Fruit fly (Drosophila melanogaster) whole organism, embryonic: ENCODE results near the gene CG15878.

Source experiments
- Ada2b ChIP-seq: fragments of 200-800 bp; sonication (Bioruptor generic); IDR thresholded peaks from 2 replicates; pipeline ENCODE4 v1.3.6; 2022; ENCODE audit warnings: missing biosample characterization, missing genetic modification characterization
- Aef1 ChIP-seq: fragments of 200-800 bp; sonication (Bioruptor generic); IDR thresholded peaks from 3 replicates; pipeline ENCODE4 v1.3.6; 2022; ENCODE audit warnings: missing biosample characterization, missing genetic modification characterization
- CG10366 ChIP-seq: fragments of 200-800 bp; sonication (Bioruptor generic); IDR thresholded peaks from 2 replicates; pipeline ENCODE4 v1.3.6; 2022; ENCODE audit warnings: missing biosample characterization, missing genetic modification characterization
- CG12236 ChIP-seq: fragments of 200-800 bp; sonication (Bioruptor generic); optimal IDR thresholded peaks from 2 replicates; lab custom pipeline; 2016; ENCODE audit warnings: missing biosample characterization, missing genetic modification characterization
- CG12659 ChIP-seq: fragments of 200-800 bp; sonication (Bioruptor generic); optimal IDR thresholded peaks from 3 replicates; lab custom pipeline; 2017; ENCODE audit warnings: mild to moderate bottlenecking, missing biosample characterization, missing genetic modification reagents, missing genetic modification characterization
- CG13424 ChIP-seq: fragments of 200-800 bp; sonication (Bioruptor generic); optimal IDR thresholded peaks from 2 replicates; lab custom pipeline; 2019; ENCODE audit warnings: missing biosample characterization, mild to moderate bottlenecking, missing genetic modification characterization, moderate library complexity
- CG13775 ChIP-seq: fragments of 200-800 bp; sonication (Bioruptor generic); optimal IDR thresholded peaks from 3 replicates; lab custom pipeline; 2017; ENCODE audit warnings: missing biosample characterization, mild to moderate bottlenecking, missing genetic modification characterization
- CG14860 ChIP-seq: fragments of 200-800 bp; sonication (Bioruptor generic); IDR thresholded peaks from 3 replicates; pipeline ENCODE4 v1.3.6; 2022; ENCODE audit warnings: missing biosample characterization, missing genetic modification characterization; ENCODE audit not compliant: partially characterized antibody
- CG1603 ChIP-seq: fragments of 200-800 bp; sonication (Bioruptor generic); optimal IDR thresholded peaks from 2 replicates; lab custom pipeline; 2019; ENCODE audit warnings: missing biosample characterization, mild to moderate bottlenecking, missing genetic modification characterization, moderate library complexity
- CG1792 ChIP-seq: fragments of 200-800 bp; sonication (Bioruptor generic); optimal IDR thresholded peaks from 2 replicates; lab custom pipeline; 2016; ENCODE audit warnings: missing biosample characterization, missing genetic modification characterization
- CG2712 ChIP-seq: fragments of 200-800 bp; optimal IDR thresholded peaks from 3 replicates; lab custom pipeline; 2019; ENCODE audit warnings: missing biosample characterization, mild to moderate bottlenecking, missing genetic modification characterization, moderate library complexity
- CG30020 ChIP-seq: fragments of 200-800 bp; optimal IDR thresholded peaks from 2 replicates; lab custom pipeline; 2019; ENCODE audit warnings: missing biosample characterization, mild to moderate bottlenecking, missing genetic modification characterization, moderate library complexity
- CG31441 ChIP-seq: fragments of 200-800 bp; sonication (Bioruptor generic); IDR thresholded peaks from 2 replicates; pipeline ENCODE4 v1.3.6; 2022; ENCODE audit warnings: missing biosample characterization, missing genetic modification characterization
- CG32767 ChIP-seq: fragments of 200-800 bp; sonication (Bioruptor generic); IDR thresholded peaks from 2 replicates; pipeline ENCODE4 v1.3.6; 2022; ENCODE audit warnings: missing biosample characterization, missing genetic modification characterization
- CG3281 ChIP-seq: fragments of 200-800 bp; sonication (Bioruptor generic); optimal IDR thresholded peaks from 3 replicates; lab custom pipeline; 2017; ENCODE audit warnings: missing biosample characterization, mild to moderate bottlenecking, missing genetic modification characterization
- CG4282 ChIP-seq: fragments of 200-800 bp; sonication (Bioruptor generic); optimal IDR thresholded peaks from 2 replicates; lab custom pipeline; 2016; ENCODE audit warnings: missing biosample characterization, missing genetic modification characterization
- CG4404 ChIP-seq: fragments of 200-800 bp; sonication (Bioruptor generic); IDR thresholded peaks from 2 replicates; pipeline ENCODE4 v1.3.6; 2022; ENCODE audit warnings: missing biosample characterization, missing genetic modification characterization
- CG4820 ChIP-seq: fragments of 200-800 bp; sonication (Bioruptor generic); optimal IDR thresholded peaks from 3 replicates; lab custom pipeline; 2016; ENCODE audit warnings: missing biosample characterization, missing genetic modification characterization
- CG6654 ChIP-seq: fragments of 200-800 bp; sonication (Bioruptor generic); optimal IDR thresholded peaks from 2 replicates; lab custom pipeline; 2017; ENCODE audit warnings: missing biosample characterization, mild to moderate bottlenecking, missing genetic modification characterization
- CG7786 ChIP-seq: fragments of 200-800 bp; sonication (Bioruptor generic); optimal IDR thresholded peaks from 2 replicates; lab custom pipeline; 2016; ENCODE audit warnings: missing biosample characterization, missing genetic modification characterization
- CG8281 ChIP-seq: fragments of 200-800 bp; sonication (Bioruptor generic); optimal IDR thresholded peaks from 2 replicates; lab custom pipeline; 2018; ENCODE audit warnings: missing biosample characterization, mild to moderate bottlenecking, missing genetic modification characterization, moderate library complexity
- Camta ChIP-seq: fragments of 200-800 bp; sonication (Bioruptor generic); optimal IDR thresholded peaks from 2 replicates; lab custom pipeline; 2016; ENCODE audit warnings: missing biosample characterization, missing genetic modification characterization
- Drgx ChIP-seq: fragments of 200-800 bp; sonication (Bioruptor generic); IDR thresholded peaks from 2 replicates; pipeline ENCODE4 v1.3.6; 2022; ENCODE audit warnings: missing biosample characterization, missing genetic modification characterization
- Hr39 ChIP-seq: fragments of >200 bp; optimal IDR thresholded peaks from 2 replicates; lab custom pipeline; 2017
- NC2α ChIP-seq: fragments of 200-800 bp; sonication (Bioruptor generic); optimal IDR thresholded peaks from 2 replicates; lab custom pipeline; 2016; ENCODE audit warnings: missing biosample characterization, missing genetic modification characterization
- Sox100B ChIP-seq: fragments of 200-800 bp; sonication (Bioruptor generic); optimal IDR thresholded peaks from 3 replicates; lab custom pipeline; 2018; ENCODE audit warnings: missing biosample characterization, mild to moderate bottlenecking, missing genetic modification characterization
- TFAM ChIP-seq: fragments of 200-800 bp; sonication (Bioruptor generic); optimal IDR thresholded peaks from 2 replicates; lab custom pipeline; 2017; ENCODE audit warnings: missing biosample characterization, missing genetic modification characterization, inconsistent platforms
- Xrp1 ChIP-seq: fragments of 200-800 bp; sonication (Bioruptor generic); IDR thresholded peaks from 2 replicates; pipeline ENCODE4 v1.3.6; 2022; ENCODE audit warnings: missing biosample characterization, missing genetic modification characterization
- YL-1 ChIP-seq: fragments of 200-800 bp; sonication (Bioruptor generic); optimal IDR thresholded peaks from 3 replicates; lab custom pipeline; 2017; ENCODE audit warnings: missing biosample characterization, mild to moderate bottlenecking, missing genetic modification characterization
- ab ChIP-seq: fragments of 200-800 bp; sonication (Bioruptor generic); optimal IDR thresholded peaks from 2 replicates; lab custom pipeline; 2016; ENCODE audit warnings: missing biosample characterization, missing genetic modification characterization
- aop ChIP-seq: fragments of 200-800 bp; sonication (Bioruptor generic); IDR thresholded peaks from 2 replicates; pipeline ENCODE4 v1.3.6; 2022; ENCODE audit warnings: missing biosample characterization, missing genetic modification characterization
- ara ChIP-seq: fragments of 200-800 bp; sonication (Bioruptor generic); IDR thresholded peaks from 2 replicates; pipeline ENCODE4 v1.3.6; 2022; ENCODE audit warnings: missing biosample characterization, missing genetic modification characterization
- bab2 ChIP-seq: fragments of 200-800 bp; sonication (Bioruptor generic); optimal IDR thresholded peaks from 2 replicates; lab custom pipeline; 2016; ENCODE audit warnings: missing biosample characterization, missing genetic modification characterization
- cad ChIP-seq: fragments of >200 bp; optimal IDR thresholded peaks from 2 replicates; lab custom pipeline; 2017; ENCODE audit warnings: missing biosample characterization, missing genetic modification characterization
- crc ChIP-seq: fragments of 200-800 bp; sonication (Bioruptor generic); optimal IDR thresholded peaks from 2 replicates; lab custom pipeline; 2016; ENCODE audit warnings: missing biosample characterization, missing genetic modification characterization
- danr ChIP-seq: fragments of 200-800 bp; sonication (Bioruptor generic); IDR thresholded peaks from 2 replicates; pipeline ENCODE4 v1.3.6; 2022; ENCODE audit warnings: missing biosample characterization, missing genetic modification characterization
- ftz-f1 ChIP-seq: fragments of 200-800 bp; sonication (Bioruptor generic); optimal IDR thresholded peaks from 2 replicates; lab custom pipeline; 2016; ENCODE audit warnings: missing biosample characterization, missing genetic modification characterization
- gce ChIP-seq: fragments of 200-800 bp; sonication (Bioruptor generic); IDR thresholded peaks from 3 replicates; pipeline ENCODE4 v1.3.6; 2022; ENCODE audit warnings: missing biosample characterization, missing genetic modification characterization
- her ChIP-seq: fragments of 200-800 bp; sonication (Bioruptor generic); optimal IDR thresholded peaks from 2 replicates; lab custom pipeline; 2016; ENCODE audit warnings: missing biosample characterization, missing genetic modification characterization
- insv ChIP-seq, 2 experiments: fragments of 200-800 bp; sonication (Bioruptor generic); optimal IDR thresholded peaks; 3 replicates each; lab custom pipeline; 2016 to 2018; ENCODE audit warnings: missing biosample characterization in 2 of 2, missing genetic modification characterization in 2 of 2
- kah ChIP-seq: fragments of 200-800 bp; sonication (Bioruptor generic); optimal IDR thresholded peaks from 2 replicates; lab custom pipeline; 2018; ENCODE audit warnings: missing biosample characterization, mild to moderate bottlenecking, missing genetic modification characterization
- kay ChIP-seq: fragments of 200-800 bp; sonication (Bioruptor generic); optimal IDR thresholded peaks from 2 replicates; lab custom pipeline; 2016; ENCODE audit warnings: missing biosample characterization, missing genetic modification characterization
- nom ChIP-seq: fragments of 200-800 bp; sonication (Bioruptor generic); optimal IDR thresholded peaks from 2 replicates; lab custom pipeline; 2017; ENCODE audit warnings: missing biosample characterization, missing genetic modification characterization, mild to moderate bottlenecking, moderate library complexity, missing genetic modification reagents
- org-1 ChIP-seq: fragments of 200-800 bp; sonication (Bioruptor generic); optimal IDR thresholded peaks from 2 replicates; lab custom pipeline; 2017; ENCODE audit warnings: missing biosample characterization, missing genetic modification characterization
- otp ChIP-seq: fragments of 200-800 bp; sonication (Bioruptor generic); IDR thresholded peaks from 3 replicates; pipeline ENCODE4, ENCODE4 v1.3.6; 2022; ENCODE audit warnings: missing biosample characterization, missing genetic modification characterization
- pan ChIP-seq, 4 experiments: fragments of >200 bp in 3 of 4; fragments of 200-800 bp in 1 of 4; sonication (Bioruptor generic) in 1 of 4; optimal IDR thresholded peaks in 3 of 4; IDR thresholded peaks in 1 of 4; 2 replicates each; pipeline versions ENCODE4 v1.3.6 to Lab custom; 2017 to 2022; ENCODE audit warnings: missing biosample characterization in 2 of 4, missing genetic modification characterization in 2 of 4, mixed read lengths in 1 of 4
- sc ChIP-seq, 3 experiments: fragments of >200 bp in 2 of 3; fragments of 200-800 bp in 1 of 3; sonication (Bioruptor generic) in 1 of 3; optimal IDR thresholded peaks; 2 replicates in 2 of 3; 3 replicates in 1 of 3; lab custom pipeline; 2017; ENCODE audit warnings: mild to moderate bottlenecking in 1 of 3, missing biosample characterization in 1 of 3, missing genetic modification characterization in 1 of 3, missing genetic modification reagents in 1 of 3
- sim ChIP-seq: fragments of 200-800 bp; sonication (Bioruptor generic); IDR thresholded peaks from 2 replicates; pipeline ENCODE4 v1.3.6; 2022; ENCODE audit warnings: missing biosample characterization, missing genetic modification characterization
- sna ChIP-seq: fragments of 200-800 bp; sonication (Bioruptor generic); IDR thresholded peaks from 2 replicates; pipeline ENCODE4 v1.3.6; 2022; ENCODE audit warnings: missing biosample characterization, missing genetic modification characterization; ENCODE audit not compliant: partially characterized antibody
- tll ChIP-seq, 2 experiments: fragments of 200-800 bp in 1 of 2; fragments of >200 bp in 1 of 2; sonication (Bioruptor generic) in 1 of 2; optimal IDR thresholded peaks; 2 replicates each; lab custom pipeline; 2017 to 2019; ENCODE audit warnings: missing biosample characterization in 2 of 2, missing genetic modification characterization in 2 of 2, mild to moderate bottlenecking in 1 of 2, moderate library complexity in 1 of 2

CG15878 gene

dm6 chr3L:2257412-2257862 lies 45.1 kb upstream of the CG15878 start, which contains the start of the genes CG1275 and Elp5 (continued):
- no peak for TF ChIP-seq pan (optimal IDR thresholded peaks at IDR 0.05; lab: Kevin White, UChicago)
- peak in 1 of 2 experiments; percentile 100 for TF ChIP-seq pan (GFP tag; optimal IDR thresholded peaks at IDR 0.05 in 1 of 2, IDR thresholded peaks at IDR 0.05 in 1 of 2)
- TF ChIP-seq Camta = peak; percentile 95
- TF ChIP-seq CG3281 (GFP tag; lab: Kevin White, UChicago) = peak; percentile 96
- peak; percentile 94 for TF ChIP-seq CG4820
- TF ChIP-seq CG6654 (GFP tag; lab: Kevin White, UChicago) = peak; percentile 84
- TF ChIP-seq CG4404 (GFP tag; lab: Robert Waterston, UW) = peak; percentile 98
- 0 out of 2 replicates have a peak, but pooled peaks have one; percentile 30 for TF ChIP-seq sna (GFP tag; lab: Robert Waterston, UW)
- peak; percentile 93 for TF ChIP-seq crc
- peak; percentile 99 for TF ChIP-seq ara (GFP tag; lab: Robert Waterston, UW)
- TF ChIP-seq CG12659 (GFP tag; lab: Kevin White, UChicago) = peak; percentile 99
- TF ChIP-seq CG31441 (GFP tag; lab: Robert Waterston, UW) = peak; percentile 99
- TF ChIP-seq CG13775 = peak; percentile 97
- TF ChIP-seq aop (GFP tag; lab: Robert Waterston, UW) = peak; percentile 98
- TF ChIP-seq CG1603 = peak; percentile 98
- TF ChIP-seq CG32767 (GFP tag; lab: Robert Waterston, UW) = peak; percentile 99
- TF ChIP-seq gce = peak; percentile 99
- peak; percentile 90 for TF ChIP-seq CG12236 (GFP tag; lab: Kevin White, UChicago)
- peak; percentile 99 for TF ChIP-seq Aef1 (GFP tag; lab: Robert Waterston, UW)
- TF ChIP-seq ab (GFP tag; lab: Kevin White, UChicago) = peak; percentile 89
- no peak for TF ChIP-seq cad (GFP tag; lab: Kevin White, UChicago)
- TF ChIP-seq bab2 = peak; percentile 98
- peak in 1 of 2 experiments; percentile 31 for TF ChIP-seq tll (GFP tag; optimal IDR thresholded peaks at IDR 0.05; lab: Kevin White, UChicago)
- TF ChIP-seq Xrp1 (GFP tag; lab: Robert Waterston, UW) = peak; percentile 99
- TF ChIP-seq TFAM (GFP tag; lab: Kevin White, UChicago) = peak; percentile 70
- peak; percentile 99 for TF ChIP-seq otp (GFP tag; lab: Robert Waterston, UW)
- TF ChIP-seq CG14860 (GFP tag; lab: Robert Waterston, UW) = no peak
- peak; percentile 95 for TF ChIP-seq org-1 (GFP tag; lab: Kevin White, UChicago)
- TF ChIP-seq CG2712 (tag; lab: Kevin White, UChicago) = peak; percentile 98
- peak; percentile 91 for TF ChIP-seq Sox100B (GFP tag; lab: Kevin White, UChicago)
- TF ChIP-seq Hr39 (lab: Kevin White, UChicago) = no peak
- peak; percentile 95 for TF ChIP-seq YL-1 (GFP tag; lab: Kevin White, UChicago)
- peak; percentile 99 for TF ChIP-seq Ada2b (GFP tag; lab: Robert Waterston, UW)
- peak; percentile 99 for TF ChIP-seq sim (GFP tag; lab: Robert Waterston, UW)
- peak; percentile 94 for TF ChIP-seq CG4282 (GFP tag; lab: Kevin White, UChicago)
- peak; percentile 16 to 76 for TF ChIP-seq insv (GFP tag; optimal IDR thresholded peaks at IDR 0.05; lab: Kevin White, UChicago)
- TF ChIP-seq kay (GFP tag; lab: Kevin White, UChicago) = peak; percentile 98
- peak; percentile 97 for TF ChIP-seq CG7786
- peak; percentile 100 for TF ChIP-seq CG10366 (GFP tag; lab: Robert Waterston, UW)
- TF ChIP-seq Drgx (GFP tag; lab: Robert Waterston, UW) = peak; percentile 100
- peak; percentile 49 for TF ChIP-seq kah
- peak; percentile 99 for TF ChIP-seq danr
- TF ChIP-seq sc (optimal IDR thresholded peaks at IDR 0.05; lab: Kevin White, UChicago) = no peak
- peak; percentile 95 for TF ChIP-seq sc (GFP tag; optimal IDR thresholded peaks at IDR 0.05; lab: Kevin White, UChicago)
- TF ChIP-seq CG8281 (tag; lab: Kevin White, UChicago) = peak; percentile 93
- TF ChIP-seq her (GFP tag; lab: Kevin White, UChicago) = peak; percentile 95
- peak; percentile 93 for TF ChIP-seq nom (GFP tag; lab: Kevin White, UChicago)
- peak; percentile 85 for TF ChIP-seq CG30020 (tag; lab: Kevin White, UChicago)
- TF ChIP-seq CG13424 = peak; percentile 99
- peak; percentile 86 for TF ChIP-seq ftz-f1 (GFP tag; lab: Kevin White, UChicago)
- peak; percentile 94 for TF ChIP-seq NC2α (GFP tag; lab: Kevin White, UChicago)
- peak; percentile 88 for TF ChIP-seq CG1792
